Worm (Caenorhabditis elegans): ENCODE data around the gene tpan-1.
A peak's percentile ranks its signal among the peaks of the same experiment; 100 is the strongest.

Gene tpan-1

ce11 chrV:20756385-20756996 is 32.8 kb upstream of the tpan-1 start:
- peak; percentile 30 for TF ChIP-seq nfya-1 (tag; optimal IDR thresholded peaks at IDR 0.05; ENCODE audit: insufficient read depth)
- TF ChIP-seq tbx-2 (tag; optimal IDR thresholded peaks at IDR 0.05): no peak
- TF ChIP-seq ztf-4 (tag; optimal IDR thresholded peaks at IDR 0.05): no peak
- peak; percentile 100 for TF ChIP-seq pha-4 (tag; optimal IDR thresholded peaks at IDR 0.05)

- TF ChIP-seq unc-39 (tag; optimal IDR thresholded peaks at IDR 0.05) (no peak), ZK546.5 (tag; optimal IDR thresholded peaks at IDR 0.05) (no peak), nhr-76 (tag; optimal IDR thresholded peaks at IDR 0.05) (no peak), hmg-11 (tag; optimal IDR thresholded peaks at IDR 0.05) (no peak), nhr-237 (tag; optimal IDR thresholded peaks at IDR 0.05) (no peak), mdl-1 (tag; optimal IDR thresholded peaks at IDR 0.05) (no peak), nhr-11 (tag; optimal IDR thresholded peaks at IDR 0.05) (no peak), eor-1 (tag; optimal IDR thresholded peaks at IDR 0.05) (no peak)
Observed at ce11 chrV:20757255-20757654, 32.0 kb upstream of the tpan-1 start.

- TF ChIP-seq nhr-12 (tag; optimal IDR thresholded peaks at IDR 0.05): no peak
- TF ChIP-seq lin-15B (tag; optimal IDR thresholded peaks at IDR 0.05): no peak
- no peak for TF ChIP-seq elt-2 (tag; optimal IDR thresholded peaks at IDR 0.05)
Observed at ce11 chrV:20758106-20758505, 31.2 kb upstream of the tpan-1 start.

ce11 chrV:20761758-20762157 is 27.5 kb upstream of the tpan-1 start:
- TF ChIP-seq ceh-82 (tag; optimal IDR thresholded peaks at IDR 0.05): no peak
- no peak for TF ChIP-seq nhr-23 (tag; optimal IDR thresholded peaks at IDR 0.05)
- no peak for TF ChIP-seq elt-2 (tag; optimal IDR thresholded peaks at IDR 0.05)
- no peak for TF ChIP-seq nhr-67 (tag; optimal IDR thresholded peaks at IDR 0.05)
- TF ChIP-seq zag-1 (tag; optimal IDR thresholded peaks at IDR 0.05): no peak
- no peak for TF ChIP-seq pqm-1 (tag; optimal IDR thresholded peaks at IDR 0.05)
- TF ChIP-seq fkh-10 (GFP tag; optimal IDR thresholded peaks at IDR 0.05): no peak
- TF ChIP-seq ceh-28 (tag; optimal IDR thresholded peaks at IDR 0.05): no peak
- no peak for TF ChIP-seq nhr-12 (tag; optimal IDR thresholded peaks at IDR 0.05)
- no peak for TF ChIP-seq unc-62 (GFP tag; optimal IDR thresholded peaks at IDR 0.05)
- no peak for TF ChIP-seq jun-1 (tag; optimal IDR thresholded peaks at IDR 0.05)
- TF ChIP-seq mml-1 (tag; optimal IDR thresholded peaks at IDR 0.05): no peak
- TF ChIP-seq nhr-237 (tag; optimal IDR thresholded peaks at IDR 0.05): no peak
- no peak for TF ChIP-seq fkh-2 (tag; optimal IDR thresholded peaks at IDR 0.05)
- no peak for TF ChIP-seq nhr-11 (tag; optimal IDR thresholded peaks at IDR 0.05)
- TF ChIP-seq hmg-11 (tag; optimal IDR thresholded peaks at IDR 0.05): no peak

- no peak for TF ChIP-seq pqm-1 (tag; optimal IDR thresholded peaks at IDR 0.05)
- no peak for TF ChIP-seq tbx-2 (tag; optimal IDR thresholded peaks at IDR 0.05)
- TF ChIP-seq ceh-82 (tag; optimal IDR thresholded peaks at IDR 0.05): no peak
- TF ChIP-seq nhr-25 (tag; optimal IDR thresholded peaks at IDR 0.05): no peak
- no peak for TF ChIP-seq egl-5 (tag; optimal IDR thresholded peaks at IDR 0.05)
- no peak for TF ChIP-seq fos-1 (tag; optimal IDR thresholded peaks at IDR 0.05)
- TF ChIP-seq lsy-12 (tag; optimal IDR thresholded peaks at IDR 0.05): no peak
- no peak for TF ChIP-seq nhr-237 (tag; optimal IDR thresholded peaks at IDR 0.05)
- TF ChIP-seq daf-12 (tag; optimal IDR thresholded peaks at IDR 0.05): no peak
- no peak for TF ChIP-seq ztf-4 (tag; optimal IDR thresholded peaks at IDR 0.05)
- no peak for TF ChIP-seq eor-1 (tag; optimal IDR thresholded peaks at IDR 0.05)
- no peak for TF ChIP-seq R02D3.7 (tag; optimal IDR thresholded peaks at IDR 0.05)
- no peak for TF ChIP-seq ZK546.5 (tag; optimal IDR thresholded peaks at IDR 0.05)
- TF ChIP-seq snpc-4 (tag; optimal IDR thresholded peaks at IDR 0.05): no peak
- TF ChIP-seq nhr-76 (tag; optimal IDR thresholded peaks at IDR 0.05): no peak
Observed at ce11 chrV:20763192-20763591, 26.1 kb upstream of the tpan-1 start.

ce11 chrV:20770061-20770460 is 19.2 kb upstream of the tpan-1 start, which contains the start of gene elp-1:
Gene elp-1, minus strand, starts transcription at chrV:20770161.
- no peak for TF ChIP-seq nhr-28 (tag; optimal IDR thresholded peaks at IDR 0.05)
- no peak for TF ChIP-seq nhr-12 (tag; optimal IDR thresholded peaks at IDR 0.05)
- no peak for TF ChIP-seq nhr-67 (tag; optimal IDR thresholded peaks at IDR 0.05)
- no peak for TF ChIP-seq ztf-11 (tag; optimal IDR thresholded peaks at IDR 0.05)
- TF ChIP-seq daf-12 (tag; optimal IDR thresholded peaks at IDR 0.05): no peak
- no peak for TF ChIP-seq lin-15B (tag; optimal IDR thresholded peaks at IDR 0.05)
- no peak for TF ChIP-seq nhr-11 (tag; optimal IDR thresholded peaks at IDR 0.05)
- no peak for TF ChIP-seq elt-1 (tag; optimal IDR thresholded peaks at IDR 0.05)
- no peak for TF ChIP-seq mdl-1 (tag; optimal IDR thresholded peaks at IDR 0.05)
- no peak for TF ChIP-seq R02D3.7 (tag; optimal IDR thresholded peaks at IDR 0.05)
- TF ChIP-seq ztf-4 (tag; optimal IDR thresholded peaks at IDR 0.05): no peak
- no peak for TF ChIP-seq snpc-4 (tag; optimal IDR thresholded peaks at IDR 0.05)
- no peak for TF ChIP-seq hmg-11 (tag; optimal IDR thresholded peaks at IDR 0.05)
- no peak for TF ChIP-seq nhr-25 (tag; optimal IDR thresholded peaks at IDR 0.05)

All from whole organism, L3 larva.